Worm (Caenorhabditis elegans) whole organism, L2 larva: ENCODE measurements around the gene srg-7.
A peak's percentile ranks its signal among the peaks of the same experiment; 100 is the strongest.

Experiments
- R02D3.7 ChIP-seq: fragments of 150-350 bp; optimal IDR thresholded peaks from 2 replicates; lab custom pipeline; 2014; ENCODE audit warnings: missing biosample characterization, missing genetic modification characterization
- ceh-16 ChIP-seq: fragments of 150-350 bp; optimal IDR thresholded peaks from 2 replicates; lab custom pipeline; 2014; ENCODE audit warnings: missing biosample characterization, missing genetic modification characterization
- ceh-82 ChIP-seq: fragments of 150-350 bp; optimal IDR thresholded peaks from 2 replicates; lab custom pipeline; 2014; ENCODE audit warnings: missing biosample characterization, missing genetic modification characterization
- dmd-4 ChIP-seq: sonication (generic microtip); optimal IDR thresholded peaks from 2 replicates; lab custom pipeline; 2017; ENCODE audit warnings: missing biosample characterization, missing genetic modification characterization
- egl-27 ChIP-seq: sonication (generic microtip); optimal IDR thresholded peaks from 3 replicates; lab custom pipeline; 2017; ENCODE audit warnings: missing biosample characterization, missing genetic modification reagents, missing genetic modification characterization
- elt-1 ChIP-seq: fragments of 150-350 bp; optimal IDR thresholded peaks from 2 replicates; lab custom pipeline; 2014; ENCODE audit warnings: missing biosample characterization, missing genetic modification characterization
- lin-11 ChIP-seq: fragments of 150-350 bp; sonication (generic microtip); optimal IDR thresholded peaks from 2 replicates; lab custom pipeline; 2014; ENCODE audit warnings: missing biosample characterization, missing genetic modification characterization, inconsistent platforms, mixed read lengths
- lin-13 ChIP-seq: fragments of 150-350 bp; optimal IDR thresholded peaks from 2 replicates; lab custom pipeline; 2014; ENCODE audit warnings: missing biosample characterization, missing genetic modification reagents, missing genetic modification characterization
- lin-39 ChIP-seq: fragments of 150-350 bp; optimal IDR thresholded peaks from 2 replicates; lab custom pipeline; 2014; ENCODE audit warnings: missing biosample characterization, missing genetic modification reagents, missing genetic modification characterization
- mbf-1 ChIP-seq: sonication (generic microtip); optimal IDR thresholded peaks from 2 replicates; lab custom pipeline; 2017; ENCODE audit warnings: missing biosample characterization, missing genetic modification characterization
- mdl-1 ChIP-seq, 2 experiments: fragments of 150-350 bp in 1 of 2; sonication (generic microtip) in 1 of 2; optimal IDR thresholded peaks; 2 replicates each; lab custom pipeline; 2017; ENCODE audit warnings: missing biosample characterization in 2 of 2, missing genetic modification characterization in 2 of 2
- nhr-10 ChIP-seq: sonication (generic microtip); optimal IDR thresholded peaks from 2 replicates; lab custom pipeline; 2017; ENCODE audit warnings: missing biosample characterization, missing genetic modification characterization
- nhr-11 ChIP-seq: fragments of 150-350 bp; optimal IDR thresholded peaks from 2 replicates; lab custom pipeline; 2014; ENCODE audit warnings: missing biosample characterization, missing genetic modification characterization
- nhr-21 ChIP-seq: fragments of 150-350 bp; optimal IDR thresholded peaks from 2 replicates; lab custom pipeline; 2014; ENCODE audit warnings: missing biosample characterization, missing genetic modification characterization
- nhr-6 ChIP-seq: fragments of 150-350 bp; optimal IDR thresholded peaks from 2 replicates; lab custom pipeline; 2014; ENCODE audit warnings: missing biosample characterization, missing genetic modification characterization
- nhr-77 ChIP-seq: fragments of 150-350 bp; optimal IDR thresholded peaks from 2 replicates; lab custom pipeline; 2014; ENCODE audit warnings: missing biosample characterization, missing genetic modification characterization
- sem-4 ChIP-seq: fragments of 150-350 bp; optimal IDR thresholded peaks from 2 replicates; lab custom pipeline; 2014; ENCODE audit warnings: missing biosample characterization, missing genetic modification reagents, missing genetic modification characterization
- unc-39 ChIP-seq: fragments of 150-350 bp; optimal IDR thresholded peaks from 2 replicates; lab custom pipeline; 2014; ENCODE audit warnings: missing biosample characterization, missing genetic modification characterization
- unc-55 ChIP-seq: fragments of 150-350 bp; sonication (generic microtip); optimal IDR thresholded peaks from 3 replicates; lab custom pipeline; 2014; ENCODE audit warnings: missing biosample characterization, missing genetic modification reagents, missing genetic modification characterization
- unc-62 ChIP-seq: fragments of 150-350 bp; optimal IDR thresholded peaks from 2 replicates; lab custom pipeline; 2014; ENCODE audit warnings: missing biosample characterization, missing genetic modification reagents, missing genetic modification characterization
- ztf-11 ChIP-seq: sonication (generic microtip); optimal IDR thresholded peaks from 2 replicates; lab custom pipeline; 2017; ENCODE audit warnings: missing biosample characterization, missing genetic modification characterization

srg-7 gene

ce11 chrIII:6230870-6231269, 37.1 kb downstream of the srg-7 start, which contains the start of gene esyt-2:
Gene esyt-2, minus strand, starts transcription at chrIII:6230970.
- TF ChIP-seq sem-4 (tag; lab: Kevin White, UChicago) (no peak), nhr-10 (tag; lab: Kevin White, UChicago) (no peak), egl-27 (tag; lab: Kevin White, UChicago) (no peak), unc-62 (no peak)

- no peak for TF ChIP-seq unc-39 (tag; lab: Kevin White, UChicago)
- peak; percentile 8 for TF ChIP-seq unc-55 (GFP tag; lab: Kevin White, UChicago)
These were observed 46.6 kb downstream of the srg-7 start for ce11 chrIII:6221403-6221802.

DNA sequence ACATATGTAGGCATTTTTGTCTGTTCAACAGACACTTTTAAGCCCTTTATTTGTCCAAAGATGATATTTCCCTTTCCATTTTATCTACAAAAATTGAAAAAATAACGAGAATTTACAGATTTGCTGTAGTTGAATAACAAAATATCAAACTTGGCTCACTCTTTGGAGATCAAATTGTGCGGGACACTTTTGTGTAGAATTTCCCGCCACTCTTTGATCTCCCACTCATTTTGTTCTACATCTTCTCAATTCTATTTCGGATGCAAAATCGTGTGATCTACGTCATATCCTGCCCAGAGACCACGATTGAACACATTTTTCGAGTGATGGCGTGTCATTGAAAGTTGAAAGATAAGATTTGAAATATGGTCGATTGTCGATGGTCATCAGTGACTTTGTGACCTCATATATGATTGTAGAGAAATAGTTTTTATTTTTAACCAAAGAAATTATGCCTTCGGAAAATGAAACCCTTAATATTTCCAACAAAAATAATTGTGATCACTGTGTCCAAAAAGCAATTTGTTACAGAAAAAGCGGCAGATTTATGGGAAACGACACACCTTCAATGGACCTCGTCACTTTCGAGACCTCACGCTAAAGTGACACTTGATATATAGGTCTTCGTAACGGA, 51.0 kb downstream of the srg-7 start, which contains the start of gene hot-4:
Gene hot-4 (plus strand): TSS at position 584 of the 634 bp plus-strand sequence.
- TF ChIP-seq egl-27 (tag; lab: Kevin White, UChicago) = no peak
- no peak for TF ChIP-seq ceh-82 (tag; lab: Kevin White, UChicago)
- TF ChIP-seq mdl-1 (tag; optimal IDR thresholded peaks at IDR 0.05; lab: Kevin White, UChicago) = no peak
- no peak for TF ChIP-seq nhr-21 (tag; lab: Kevin White, UChicago)
- no peak for TF ChIP-seq R02D3.7
- no peak for TF ChIP-seq lin-39 (tag; lab: Kevin White, UChicago)
- no peak for TF ChIP-seq lin-11 (tag; lab: Kevin White, UChicago)
- no peak for TF ChIP-seq nhr-11 (tag; lab: Kevin White, UChicago)
- TF ChIP-seq ceh-16 (tag; lab: Kevin White, UChicago) = no peak
- no peak for TF ChIP-seq sem-4 (tag; lab: Kevin White, UChicago)
- TF ChIP-seq ztf-11 (tag; lab: Kevin White, UChicago) = no peak
- TF ChIP-seq elt-1 (tag; lab: Kevin White, UChicago) = no peak
- TF ChIP-seq nhr-77 (tag; lab: Kevin White, UChicago) = no peak
- TF ChIP-seq mbf-1 (tag; lab: Kevin White, UChicago) = no peak
- no peak for TF ChIP-seq nhr-10 (tag; lab: Kevin White, UChicago)
- TF ChIP-seq nhr-6 (tag; lab: Kevin White, UChicago) = no peak
- no peak for TF ChIP-seq dmd-4 (tag; lab: Kevin White, UChicago)
- TF ChIP-seq lin-13 = no peak
